Worm (Caenorhabditis elegans) whole organism, L1 larva: ENCODE data around the gene pyr-1.

Experiments
- C34B4.2 ChIP-seq: sonication (generic microtip); optimal IDR thresholded peaks from 2 replicates; lab custom pipeline; 2017; ENCODE audit warnings: mild to moderate bottlenecking, missing genetic modification characterization, missing compliant biosample characterization
- F16B12.6 ChIP-seq: fragments of 150-350 bp; optimal IDR thresholded peaks from 2 replicates; lab custom pipeline; 2014; ENCODE audit warnings: missing biosample characterization, missing genetic modification characterization
- Y116A8C.19 ChIP-seq: sonication (generic microtip); optimal IDR thresholded peaks from 2 replicates; lab custom pipeline; 2016; ENCODE audit warnings: missing compliant biosample characterization, missing genetic modification characterization, borderline replicate concordance
- aha-1 ChIP-seq: fragments of 150-350 bp; optimal IDR thresholded peaks from 2 replicates; lab custom pipeline; 2014; ENCODE audit warnings: missing biosample characterization, missing genetic modification characterization
- aly-2 ChIP-seq: fragments of 150-350 bp; optimal IDR thresholded peaks from 2 replicates; lab custom pipeline; 2014; ENCODE audit warnings: missing biosample characterization, missing genetic modification characterization
- ama-1 ChIP-seq: fragments of 150-350 bp; optimal IDR thresholded peaks from 2 replicates; lab custom pipeline; 2014
- blmp-1 ChIP-seq: fragments of 150-350 bp; optimal IDR thresholded peaks from 2 replicates; lab custom pipeline; 2014; ENCODE audit warnings: missing biosample characterization, missing genetic modification characterization
- ceh-63 ChIP-seq: fragments of 200-800 bp; sonication (Bioruptor generic); optimal IDR thresholded peaks from 2 replicates; lab custom pipeline; 2018; ENCODE audit warnings: mild to moderate bottlenecking, missing genetic modification characterization, missing compliant biosample characterization
- ceh-82 ChIP-seq, 3 experiments: fragments of 150-350 bp in 1 of 3; sonication (generic microtip) in 2 of 3; optimal IDR thresholded peaks; 2 replicates each; lab custom pipeline; 2014 to 2017; ENCODE audit warnings: missing biosample characterization in 3 of 3, missing genetic modification characterization in 3 of 3
- dpl-1 ChIP-seq, 3 experiments: fragments of 150-350 bp in 2 of 3; sonication (generic microtip) in 1 of 3; optimal IDR thresholded peaks; 2 replicates each; lab custom pipeline; 2014 to 2017; ENCODE audit warnings: missing biosample characterization in 3 of 3, missing genetic modification characterization in 3 of 3, missing genetic modification reagents in 3 of 3
- dsc-1 ChIP-seq: sonication (generic microtip); optimal IDR thresholded peaks from 2 replicates; lab custom pipeline; 2016; ENCODE audit warnings: mild to moderate bottlenecking, missing genetic modification characterization, missing compliant biosample characterization
- efl-1 ChIP-seq, 4 experiments: fragments of 150-350 bp; optimal IDR thresholded peaks in 3 of 4; peaks in 1 of 4; 1 replicate in 1 of 4; 2 replicates in 3 of 4; lab custom pipeline; 2014; ENCODE audit warnings: missing biosample characterization in 2 of 4, missing genetic modification characterization in 2 of 4, missing genetic modification reagents in 2 of 4
- efl-3 ChIP-seq: fragments of 200-800 bp; sonication (Bioruptor generic); optimal IDR thresholded peaks from 2 replicates; lab custom pipeline; 2018; ENCODE audit warnings: mild to moderate bottlenecking, missing genetic modification characterization, missing compliant biosample characterization
- egl-13 ChIP-seq: sonication (generic microtip); optimal IDR thresholded peaks from 2 replicates; lab custom pipeline; 2016; ENCODE audit warnings: missing genotype, missing genetic modification reagents, missing genetic modification characterization, missing compliant biosample characterization
- egl-27 ChIP-seq, 2 experiments: fragments of 150-350 bp in 1 of 2; sonication (generic microtip); optimal IDR thresholded peaks; 3 replicates each; lab custom pipeline; 2017 to 2018; ENCODE audit warnings: missing biosample characterization in 2 of 2, missing genetic modification characterization in 2 of 2, missing genetic modification reagents in 2 of 2
- elt-3 ChIP-seq, 6 experiments: fragments of 150-350 bp in 1 of 6; sonication (generic microtip); optimal IDR thresholded peaks; 2 replicates each; lab custom pipeline; 2017 to 2018; ENCODE audit warnings: missing biosample characterization in 6 of 6, missing genetic modification characterization in 6 of 6, inconsistent platforms in 1 of 6
- fkh-4 ChIP-seq: sonication (generic microtip); optimal IDR thresholded peaks from 2 replicates; lab custom pipeline; 2016; ENCODE audit warnings: missing compliant biosample characterization, missing genetic modification characterization, borderline replicate concordance
- fkh-8 ChIP-seq: sonication (generic microtip); optimal IDR thresholded peaks from 2 replicates; lab custom pipeline; 2016; ENCODE audit warnings: mild to moderate bottlenecking, missing genetic modification characterization, missing compliant biosample characterization
- fos-1 ChIP-seq: fragments of 150-350 bp; optimal IDR thresholded peaks from 2 replicates; lab custom pipeline; 2014; ENCODE audit warnings: missing biosample characterization, missing genetic modification characterization
- grh-1 ChIP-seq: fragments of 200-800 bp; sonication (Bioruptor generic); IDR thresholded peaks from 2 replicates; pipeline ENCODE4 v1.3.6; 2022; ENCODE audit warnings: missing genetic modification reagents, missing genetic modification characterization, missing compliant biosample characterization
- hlh-4 ChIP-seq: sonication (generic microtip); optimal IDR thresholded peaks from 2 replicates; lab custom pipeline; 2016; ENCODE audit warnings: mild to moderate bottlenecking, missing genetic modification characterization, missing compliant biosample characterization
- jun-1 ChIP-seq: fragments of 150-350 bp; optimal IDR thresholded peaks from 2 replicates; lab custom pipeline; 2014; ENCODE audit warnings: missing biosample characterization, missing genetic modification reagents, missing genetic modification characterization
- lin-35 ChIP-seq, 2 experiments: fragments of 150-350 bp; optimal IDR thresholded peaks; 2 replicates each; lab custom pipeline; 2014; ENCODE audit warnings: missing biosample characterization in 2 of 2, missing genetic modification characterization in 2 of 2, missing genetic modification reagents in 2 of 2
- lsy-2 ChIP-seq, 2 experiments: fragments of 150-350 bp; optimal IDR thresholded peaks; 2 replicates each; lab custom pipeline; 2014; ENCODE audit warnings: missing biosample characterization in 2 of 2, missing genetic modification characterization in 2 of 2
- nhr-12 ChIP-seq: sonication (generic microtip); optimal IDR thresholded peaks from 2 replicates; lab custom pipeline; 2017; ENCODE audit warnings: missing biosample characterization, missing genetic modification characterization
- nhr-19 ChIP-seq: fragments of 200-800 bp; sonication (Bioruptor generic); conservative IDR thresholded peaks from 2 replicates; pipeline ENCODE4 v1.3.6; 2022; ENCODE audit warnings: missing genetic modification characterization, missing compliant biosample characterization
- nhr-20 ChIP-seq: sonication (generic microtip); optimal IDR thresholded peaks from 2 replicates; lab custom pipeline; 2016; ENCODE audit warnings: mild to moderate bottlenecking, missing genetic modification characterization, missing compliant biosample characterization
- nhr-47 ChIP-seq: sonication (generic microtip); optimal IDR thresholded peaks from 2 replicates; lab custom pipeline; 2016; ENCODE audit warnings: mild to moderate bottlenecking, missing genetic modification characterization, moderate library complexity, missing compliant biosample characterization
- nhr-71 ChIP-seq: sonication (generic microtip); optimal IDR thresholded peaks from 2 replicates; lab custom pipeline; 2016; ENCODE audit warnings: mild to moderate bottlenecking, missing genetic modification characterization, moderate library complexity, missing compliant biosample characterization
- nhr-77 ChIP-seq: fragments of 150-350 bp; optimal IDR thresholded peaks from 2 replicates; lab custom pipeline; 2014; ENCODE audit warnings: missing biosample characterization, missing genetic modification characterization
- nhr-84 ChIP-seq: sonication (generic microtip); optimal IDR thresholded peaks from 2 replicates; lab custom pipeline; 2017; ENCODE audit warnings: missing biosample characterization, missing genetic modification characterization
- nhr-90 ChIP-seq: sonication (generic microtip); optimal IDR thresholded peaks from 2 replicates; lab custom pipeline; 2016; ENCODE audit warnings: mild to moderate bottlenecking, missing genetic modification characterization, missing compliant biosample characterization; ENCODE audit not compliant: poor library complexity
- pax-3 ChIP-seq: fragments of 200-800 bp; sonication (Bioruptor generic); optimal IDR thresholded peaks from 2 replicates; lab custom pipeline; 2018; ENCODE audit warnings: mild to moderate bottlenecking, missing genetic modification characterization, moderate library complexity, missing compliant biosample characterization
- pqm-1 ChIP-seq: sonication (generic microtip); optimal IDR thresholded peaks from 3 replicates; lab custom pipeline; 2017; ENCODE audit warnings: missing biosample characterization, missing genetic modification characterization
- rnt-1 ChIP-seq: sonication (generic microtip); optimal IDR thresholded peaks from 2 replicates; lab custom pipeline; 2016; ENCODE audit warnings: mild to moderate bottlenecking, missing genetic modification characterization, moderate library complexity, missing compliant biosample characterization
- skn-1 ChIP-seq: fragments of 150-350 bp; optimal IDR thresholded peaks from 2 replicates; lab custom pipeline; 2014; ENCODE audit warnings: missing biosample characterization, missing genetic modification characterization
- snu-23 ChIP-seq: sonication (generic microtip); optimal IDR thresholded peaks from 2 replicates; lab custom pipeline; 2016; ENCODE audit warnings: missing genetic modification characterization, missing compliant biosample characterization
- swsn-7 ChIP-seq: sonication (generic microtip); optimal IDR thresholded peaks from 2 replicates; lab custom pipeline; 2016; ENCODE audit warnings: missing genetic modification characterization, missing compliant biosample characterization
- tbx-2 ChIP-seq: sonication (generic microtip); optimal IDR thresholded peaks from 2 replicates; lab custom pipeline; 2016; ENCODE audit warnings: missing genetic modification characterization, missing compliant biosample characterization
- unc-130 ChIP-seq: fragments of 150-350 bp; optimal IDR thresholded peaks from 2 replicates; lab custom pipeline; 2017; ENCODE audit warnings: missing biosample characterization, missing genetic modification characterization, inconsistent platforms
- unc-98 ChIP-seq: fragments of 200-800 bp; sonication (Bioruptor generic); IDR thresholded peaks from 2 replicates; pipeline ENCODE4 v1.3.6; 2022; ENCODE audit warnings: missing genetic modification characterization, missing compliant biosample characterization
- xbp-1 ChIP-seq: sonication (generic microtip); optimal IDR thresholded peaks from 2 replicates; lab custom pipeline; 2016; ENCODE audit warnings: missing genetic modification characterization, missing compliant biosample characterization
- zag-1 ChIP-seq: fragments of 150-350 bp; optimal IDR thresholded peaks from 2 replicates; lab custom pipeline; 2014; ENCODE audit warnings: missing biosample characterization, missing genetic modification characterization

Gene pyr-1

ce11 chrII:8602337-8602944, 48.5 kb upstream of the pyr-1 start, which contains the start of the genes cpf-1 and rpl-26 (continued):
- TF ChIP-seq fkh-8 (tag; lab: Kevin White, UChicago) (peak; percentile 32), zag-1 (tag; lab: Kevin White, UChicago) (no peak), skn-1 (tag; lab: Kevin White, UChicago) (peak; percentile 58), tbx-2 (tag; lab: Kevin White, UChicago) (no peak), snu-23 (peak; percentile 69), aha-1 (tag; lab: Kevin White, UChicago) (no peak), fkh-4 (tag; lab: Kevin White, UChicago) (no peak), Y116A8C.19 (no peak), rnt-1 (tag; lab: Kevin White, UChicago) (peak; percentile 61), efl-1 (optimal IDR thresholded peaks at IDR 0.05; lab: Kevin White, UChicago) (peak; percentile 72 to 73), efl-1 (GFP tag; optimal IDR thresholded peaks at IDR 0.05 in 1 of 2; lab: Kevin White, UChicago) (peak; percentile 73 to 96)

DNA sequence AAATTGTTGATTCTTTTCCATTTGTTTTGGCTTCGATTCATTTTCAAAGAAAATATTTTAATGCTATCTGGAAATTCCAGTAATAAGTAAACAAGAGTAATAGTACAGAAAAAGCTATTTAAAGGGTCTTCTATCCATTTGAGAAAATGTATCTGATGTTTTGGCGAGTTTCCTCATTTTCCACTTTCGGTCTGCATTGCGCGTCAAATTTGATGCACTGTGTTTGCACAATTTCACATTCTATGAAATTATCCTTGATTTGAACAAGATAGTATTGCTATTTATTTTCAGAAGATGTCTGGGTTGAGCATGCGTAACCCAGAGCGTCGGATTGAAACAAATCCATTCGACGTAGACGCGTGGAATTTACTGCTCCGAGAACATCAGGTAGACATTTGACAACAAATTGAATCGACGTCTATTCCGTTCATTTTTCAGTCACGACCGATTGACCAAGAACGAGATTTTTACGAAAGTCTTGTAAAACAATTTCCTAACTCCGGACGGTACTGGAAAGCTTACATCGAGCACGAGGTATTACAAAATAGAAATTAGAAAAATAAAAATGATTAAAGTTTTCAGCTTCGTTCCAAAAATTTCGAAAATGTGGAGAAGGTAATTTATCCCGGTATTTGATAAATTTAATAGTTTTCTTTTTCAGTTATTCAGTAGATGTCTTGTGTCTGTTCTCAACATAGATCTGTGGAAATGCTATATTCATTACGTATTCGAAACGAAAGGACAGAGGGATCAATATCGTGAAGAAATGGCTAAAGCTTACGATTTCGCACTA, 47.1 kb upstream of the pyr-1 start, which contains the start of gene suf-1:
TSS of gene suf-1 (plus strand) at position 280 of the 793 bp plus-strand sequence.
- TF ChIP-seq elt-3 (tag; optimal IDR thresholded peaks at IDR 0.05; lab: Kevin White, UChicago): peak in 1 of 6 experiments; percentile 2
- no peak for TF ChIP-seq ceh-82 (tag; optimal IDR thresholded peaks at IDR 0.05; lab: Kevin White, UChicago)
- peak; percentile 42 for TF ChIP-seq snu-23
- TF ChIP-seq hlh-4 (tag; lab: Kevin White, UChicago): no peak
- TF ChIP-seq fkh-8 (tag; lab: Kevin White, UChicago): no peak
- peak; percentile 43 to 85 for TF ChIP-seq lsy-2 (tag; optimal IDR thresholded peaks at IDR 0.05; lab: Kevin White, UChicago)
- TF ChIP-seq dsc-1 (tag; lab: Kevin White, UChicago): peak; percentile 14
- TF ChIP-seq egl-13: no peak
- TF ChIP-seq nhr-20 (tag; lab: Kevin White, UChicago): peak; percentile 30
- TF ChIP-seq nhr-19 (GFP tag; lab: Robert Waterston, UW): 0 out of 2 replicates have a peak, but pooled peaks have one; percentile 18
- TF ChIP-seq swsn-7 (tag; lab: Kevin White, UChicago): peak; percentile 36
- TF ChIP-seq nhr-90 (tag; lab: Kevin White, UChicago): peak; percentile 42
- TF ChIP-seq lin-35 (GFP tag; optimal IDR thresholded peaks at IDR 0.05; lab: Kevin White, UChicago): peak; percentile 1 to 47
- peak; percentile 50 to 51 for TF ChIP-seq efl-1 (optimal IDR thresholded peaks at IDR 0.05; lab: Kevin White, UChicago)
- peak; percentile 42 to 92 for TF ChIP-seq efl-1 (GFP tag; optimal IDR thresholded peaks at IDR 0.05 in 1 of 2; lab: Kevin White, UChicago)
- peak; percentile 46 for TF ChIP-seq rnt-1 (tag; lab: Kevin White, UChicago)
- peak; percentile 78 for TF ChIP-seq ama-1 (lab: Kevin White, UChicago)
- TF ChIP-seq blmp-1: peak; percentile 35
- peak; percentile 0 for TF ChIP-seq fos-1 (tag; lab: Kevin White, UChicago)
- peak; percentile 39 for TF ChIP-seq nhr-47 (tag; lab: Kevin White, UChicago)
- TF ChIP-seq dpl-1 (GFP tag; optimal IDR thresholded peaks at IDR 0.05; lab: Kevin White, UChicago): peak in 2 of 3 experiments; percentile 22 to 44
- no peak for TF ChIP-seq xbp-1
- TF ChIP-seq F16B12.6: peak; percentile 78
- TF ChIP-seq nhr-71 (tag; lab: Kevin White, UChicago): peak; percentile 45
- no peak for TF ChIP-seq C34B4.2
- 0 out of 2 replicates have a peak, but pooled peaks have one; percentile 25 for TF ChIP-seq grh-1

DNA sequence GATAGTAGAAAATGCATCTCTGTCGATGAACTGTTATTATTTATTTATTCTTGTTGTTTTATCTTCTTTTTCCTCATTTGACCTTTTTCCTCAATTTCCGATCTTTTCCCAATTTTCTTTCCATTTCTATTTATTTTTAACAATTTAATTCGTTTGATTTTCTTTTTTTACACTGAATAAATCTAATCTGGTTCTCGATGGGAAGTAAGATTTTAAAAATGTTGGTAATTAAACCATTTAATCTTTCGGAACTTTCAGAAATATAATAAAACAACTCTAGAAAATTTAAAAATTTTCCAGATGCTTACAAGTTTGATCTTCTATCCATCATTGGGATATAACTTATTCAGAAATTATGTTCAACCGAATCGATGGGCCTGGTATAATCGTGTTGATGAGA, 44.4 kb upstream of the pyr-1 start, which contains the start of gene F28C6.8:
TSS of gene F28C6.8 (plus strand) at position 301 of the 400 bp plus-strand sequence.
- TF ChIP-seq xbp-1 (no peak), egl-27 (tag; optimal IDR thresholded peaks at IDR 0.05; lab: Kevin White, UChicago) (no peak), aly-2 (tag; lab: Kevin White, UChicago) (no peak), jun-1 (no peak), efl-3 (GFP tag; lab: Kevin White, UChicago) (no peak), nhr-12 (tag; lab: Kevin White, UChicago) (no peak), pax-3 (tag; lab: Kevin White, UChicago) (no peak), lin-35 (GFP tag; optimal IDR thresholded peaks at IDR 0.05; lab: Kevin White, UChicago) (no peak), unc-130 (no peak), grh-1 (no peak), nhr-77 (tag; lab: Kevin White, UChicago) (no peak), nhr-84 (tag; lab: Kevin White, UChicago) (no peak), pqm-1 (no peak), Y116A8C.19 (no peak), dsc-1 (tag; lab: Kevin White, UChicago) (no peak), C34B4.2 (no peak), unc-98 (GFP tag; lab: Robert Waterston, UW) (no peak), egl-13 (no peak), ceh-82 (tag; optimal IDR thresholded peaks at IDR 0.05; lab: Kevin White, UChicago) (no peak), ceh-63 (GFP tag; lab: Kevin White, UChicago) (no peak)
